Fruit fly (Drosophila melanogaster): ENCODE results near the gene CG4069.

The CG4069 gene

dm6 chr3L:12514762-12515215 lies 22.3 kb downstream of the CG4069 start, which contains the start of the genes sti and tral (continued):
- TF ChIP-seq Mad (GFP tag; optimal IDR thresholded peaks at IDR 0.05) (peak; percentile 93), pfk (GFP tag; optimal IDR thresholded peaks at IDR 0.05) (peak; percentile 54), salm (tag; optimal IDR thresholded peaks at IDR 0.05) (peak; percentile 53), fd102C (GFP tag; optimal IDR thresholded peaks at IDR 0.05) (peak; percentile 44), emc (GFP tag; optimal IDR thresholded peaks at IDR 0.05) (peak; percentile 83), CG18599 (GFP tag; optimal IDR thresholded peaks at IDR 0.05) (peak; percentile 93), gce (GFP tag; IDR thresholded peaks at IDR 0.05) (0 out of 3 replicates have a peak, but pooled peaks have one; percentile 24), ATbp (GFP tag; optimal IDR thresholded peaks at IDR 0.05) (peak; percentile 60), CG17612 (GFP tag; IDR thresholded peaks at IDR 0.05) (peak; percentile 57; the same call in 1 of the 2 replicates), Nf-YA (GFP tag; IDR thresholded peaks at IDR 0.05) (peak; percentile 57; the same call in 1 of the 2 replicates), stwl (tag; optimal IDR thresholded peaks at IDR 0.05) (peak; percentile 86), CG2199 (GFP tag; IDR thresholded peaks at IDR 0.05) (no peak), CG15514 (GFP tag; optimal IDR thresholded peaks at IDR 0.05) (peak; percentile 93), gem (tag; optimal IDR thresholded peaks at IDR 0.05) (peak; percentile 88), CHES-1-like (GFP tag; optimal IDR thresholded peaks at IDR 0.05) (peak; percentile 96), kah (GFP tag; optimal IDR thresholded peaks at IDR 0.05) (peak; percentile 36), Sry-δ (GFP tag; optimal IDR thresholded peaks at IDR 0.05) (peak; percentile 79), CG8290 (GFP tag; optimal IDR thresholded peaks at IDR 0.05) (peak; percentile 84), CG8290 (tag; optimal IDR thresholded peaks at IDR 0.05) (peak; percentile 54 to 75), Optix (GFP tag; IDR thresholded peaks at IDR 0.05) (peak; percentile 83; the same call in 2 of the 3 replicates), CkIIα-i1 (GFP tag; IDR thresholded peaks at IDR 0.05) (no peak), BtbVII (GFP tag; optimal IDR thresholded peaks at IDR 0.05) (peak; percentile 61), CG31365 (tag; optimal IDR thresholded peaks at IDR 0.05) (peak; percentile 58), CG10209 (GFP tag; optimal IDR thresholded peaks at IDR 0.05) (peak; percentile 84), ap (GFP tag; IDR thresholded peaks at IDR 0.05) (peak; percentile 67), CG31224 (GFP tag; IDR thresholded peaks at IDR 0.05) (peak; percentile 83), ci (GFP tag; IDR thresholded peaks at IDR 0.05) (peak; percentile 89), Dbx (GFP tag; IDR thresholded peaks at IDR 0.05) (peak; percentile 91), p53 (GFP tag; optimal IDR thresholded peaks at IDR 0.05) (peak; percentile 88), hb (GFP tag; IDR thresholded peaks at IDR 0.05; ENCODE audit: partially characterized antibody) (no peak), CG14050 (GFP tag; IDR thresholded peaks at IDR 0.05) (peak; percentile 60; the same call in 2 of the 3 replicates), CG4730 (GFP tag; IDR thresholded peaks at IDR 0.05) (peak; percentile 74), CG9437 (GFP tag; optimal IDR thresholded peaks at IDR 0.05) (peak; percentile 61), sima (GFP tag; optimal IDR thresholded peaks at IDR 0.05) (peak; percentile 42), gsb-n (tag; optimal IDR thresholded peaks at IDR 0.05) (no peak), CG1832 (GFP tag; optimal IDR thresholded peaks at IDR 0.05) (no peak), CG7271 (tag; optimal IDR thresholded peaks at IDR 0.05) (peak; percentile 45), Opbp (GFP tag; IDR thresholded peaks at IDR 0.05; ENCODE audit: partially characterized antibody) (no peak), crol (GFP tag; IDR thresholded peaks at IDR 0.05) (no peak), Deaf1 (tag; optimal IDR thresholded peaks at IDR 0.05) (peak; percentile 76), CG3726 (GFP tag; IDR thresholded peaks at IDR 0.05) (peak; percentile 67; the same call in 2 of the 3 replicates), pho (GFP tag; optimal IDR thresholded peaks at IDR 0.05) (peak; percentile 95), Gsc (GFP tag; IDR thresholded peaks at IDR 0.05) (peak; percentile 48), slp2 (GFP tag; optimal IDR thresholded peaks at IDR 0.05) (peak; percentile 90), gcm (GFP tag; optimal IDR thresholded peaks at IDR 0.05) (peak; percentile 71), Lhr (GFP tag; optimal IDR thresholded peaks at IDR 0.05) (peak; percentile 79), BEAF-32 (GFP tag; optimal IDR thresholded peaks at IDR 0.05) (peak; percentile 58), CG6854 (GFP tag; optimal IDR thresholded peaks at IDR 0.05) (peak; percentile 58), Hr39 (optimal IDR thresholded peaks at IDR 0.05) (peak; percentile 55), CG6791 (GFP tag; IDR thresholded peaks at IDR 0.05; ENCODE audit: partially characterized antibody) (no peak), CG16815 (GFP tag; optimal IDR thresholded peaks at IDR 0.05) (peak; percentile 81)
